Fruit fly (Drosophila melanogaster) whole organism, embryonic: ENCODE measurements around the gene Atg8b.

Source experiments
- Atf3 ChIP-seq: fragments of 200-800 bp; sonication (Bioruptor generic); optimal IDR thresholded peaks from 3 replicates; lab custom pipeline; 2016; ENCODE audit warnings: missing biosample characterization, missing genetic modification characterization
- Blimp-1 ChIP-seq: fragments of 200-800 bp; sonication (Bioruptor generic); optimal IDR thresholded peaks from 3 replicates; lab custom pipeline; 2018; ENCODE audit warnings: missing biosample characterization, missing genetic modification characterization, mild to moderate bottlenecking, moderate library complexity, missing genetic modification reagents
- CG1024 ChIP-seq: fragments of 200-800 bp; sonication (Bioruptor generic); IDR thresholded peaks from 2 replicates; pipeline ENCODE4 v1.3.6; 2022; ENCODE audit warnings: missing biosample characterization, missing genetic modification characterization
- CG10274 ChIP-seq: fragments of 200-800 bp; sonication (Bioruptor generic); optimal IDR thresholded peaks from 3 replicates; lab custom pipeline; 2017; ENCODE audit warnings: missing biosample characterization, mild to moderate bottlenecking, missing genetic modification characterization
- CG14014 ChIP-seq: fragments of 200-800 bp; sonication (Bioruptor generic); IDR thresholded peaks from 2 replicates; pipeline ENCODE4 v1.3.6; 2022; ENCODE audit warnings: missing biosample characterization, missing genetic modification characterization
- CG14667 ChIP-seq: fragments of 200-800 bp; sonication (Bioruptor generic); IDR thresholded peaks from 2 replicates; pipeline ENCODE4 v1.3.6; 2022; ENCODE audit warnings: missing biosample characterization, missing genetic modification characterization
- CG15479 ChIP-seq: fragments of 200-800 bp; sonication (Bioruptor generic); optimal IDR thresholded peaks from 3 replicates; lab custom pipeline; 2019; ENCODE audit warnings: missing biosample characterization, mild to moderate bottlenecking, missing genetic modification characterization, moderate library complexity
- CG15601 ChIP-seq: fragments of 200-800 bp; sonication (Bioruptor generic); optimal IDR thresholded peaks from 3 replicates; lab custom pipeline; 2019; ENCODE audit warnings: missing biosample characterization, mild to moderate bottlenecking, missing genetic modification characterization, moderate library complexity
- CG31388 ChIP-seq: fragments of 200-800 bp; sonication (Bioruptor generic); optimal IDR thresholded peaks from 2 replicates; lab custom pipeline; 2016; ENCODE audit warnings: missing biosample characterization, missing genetic modification characterization
- CG32767 ChIP-seq: fragments of 200-800 bp; sonication (Bioruptor generic); IDR thresholded peaks from 2 replicates; pipeline ENCODE4 v1.3.6; 2022; ENCODE audit warnings: missing biosample characterization, missing genetic modification characterization
- CG4360 ChIP-seq: fragments of 200-800 bp; sonication (Bioruptor generic); IDR thresholded peaks from 2 replicates; pipeline ENCODE4 v1.3.6; 2022; ENCODE audit warnings: missing biosample characterization, missing genetic modification characterization
- CG43689 ChIP-seq: fragments of 200-800 bp; sonication (Bioruptor generic); IDR thresholded peaks from 2 replicates; pipeline ENCODE4 v1.3.6; 2022; ENCODE audit warnings: missing biosample characterization, missing genetic modification characterization
- CG6765 ChIP-seq: fragments of 200-800 bp; sonication (Bioruptor generic); optimal IDR thresholded peaks from 3 replicates; lab custom pipeline; 2017; ENCODE audit warnings: missing biosample characterization, mild to moderate bottlenecking, missing genetic modification characterization
- CG7271 ChIP-seq: fragments of 200-800 bp; sonication (Bioruptor generic); optimal IDR thresholded peaks from 2 replicates; lab custom pipeline; 2018; ENCODE audit warnings: missing biosample characterization, mild to moderate bottlenecking, missing genetic modification characterization, moderate library complexity
- CG7928 ChIP-seq: fragments of 200-800 bp; sonication (Bioruptor generic); optimal IDR thresholded peaks from 2 replicates; lab custom pipeline; 2017; ENCODE audit warnings: missing biosample characterization, mild to moderate bottlenecking, missing genetic modification characterization
- CG8765 ChIP-seq: fragments of 200-800 bp; sonication (Bioruptor generic); IDR thresholded peaks from 2 replicates; pipeline ENCODE4 v1.3.6; 2022; ENCODE audit warnings: missing biosample characterization, missing genetic modification characterization
- CG9437 ChIP-seq: fragments of 200-800 bp; sonication (Bioruptor generic); optimal IDR thresholded peaks from 2 replicates; lab custom pipeline; 2018; ENCODE audit warnings: missing biosample characterization, mild to moderate bottlenecking, missing genetic modification characterization
- Dip3 ChIP-seq: fragments of 200-800 bp; sonication (Bioruptor generic); optimal IDR thresholded peaks from 3 replicates; lab custom pipeline; 2016; ENCODE audit warnings: missing biosample characterization, missing genetic modification characterization
- H2.0 ChIP-seq: fragments of 200-800 bp; sonication (Bioruptor generic); IDR thresholded peaks from 2 replicates; pipeline ENCODE4 v1.3.6; 2022; ENCODE audit warnings: missing biosample characterization, missing genetic modification characterization
- HHEX ChIP-seq: fragments of 200-800 bp; sonication (Bioruptor generic); optimal IDR thresholded peaks from 3 replicates; lab custom pipeline; 2017; ENCODE audit warnings: missing biosample characterization, mild to moderate bottlenecking, missing genetic modification characterization, missing genetic modification reagents
- HLHmδ ChIP-seq: fragments of 200-800 bp; sonication (Bioruptor generic); optimal IDR thresholded peaks from 2 replicates; lab custom pipeline; 2018; ENCODE audit warnings: missing biosample characterization, mild to moderate bottlenecking, missing genetic modification characterization, moderate library complexity
- Hand ChIP-seq: fragments of 200-800 bp; sonication (Bioruptor generic); optimal IDR thresholded peaks from 2 replicates; lab custom pipeline; 2017; ENCODE audit warnings: mild to moderate bottlenecking, missing biosample characterization, missing genetic modification reagents, missing genetic modification characterization
- Hr78 ChIP-seq, 2 experiments: fragments of 200-800 bp in 1 of 2; fragments of >200 bp in 1 of 2; sonication (Bioruptor generic) in 1 of 2; optimal IDR thresholded peaks; 2 replicates each; lab custom pipeline; 2017 to 2019; ENCODE audit warnings: missing biosample characterization in 2 of 2, missing genetic modification characterization in 2 of 2, mild to moderate bottlenecking in 1 of 2, moderate library complexity in 1 of 2
- MTF-1 ChIP-seq: fragments of 200-800 bp; sonication (Bioruptor generic); optimal IDR thresholded peaks from 2 replicates; lab custom pipeline; 2018; ENCODE audit warnings: missing biosample characterization, mild to moderate bottlenecking, missing genetic modification characterization, borderline replicate concordance
- Max ChIP-seq: fragments of 200-800 bp; sonication (Bioruptor generic); optimal IDR thresholded peaks from 2 replicates; lab custom pipeline; 2016; ENCODE audit warnings: missing biosample characterization, mild to moderate bottlenecking, missing genetic modification characterization
- NC2β ChIP-seq: fragments of 200-800 bp; sonication (Bioruptor generic); optimal IDR thresholded peaks from 2 replicates; lab custom pipeline; 2016; ENCODE audit warnings: missing biosample characterization, missing genetic modification characterization
- PHDP ChIP-seq: fragments of 200-800 bp; sonication (Bioruptor generic); optimal IDR thresholded peaks from 3 replicates; lab custom pipeline; 2018; ENCODE audit warnings: missing biosample characterization, mild to moderate bottlenecking, missing genetic modification characterization, moderate library complexity
- Poxn ChIP-seq: fragments of 200-800 bp; sonication (Bioruptor generic); IDR thresholded peaks from 2 replicates; pipeline ENCODE4 v1.3.6; 2022; ENCODE audit warnings: missing biosample characterization, missing genetic modification characterization
- Sin3A ChIP-seq: fragments of >200 bp; optimal IDR thresholded peaks from 2 replicates; lab custom pipeline; 2018
- Xrp1 ChIP-seq: fragments of 200-800 bp; sonication (Bioruptor generic); IDR thresholded peaks from 2 replicates; pipeline ENCODE4 v1.3.6; 2022; ENCODE audit warnings: missing biosample characterization, missing genetic modification characterization
- ap ChIP-seq: fragments of 200-800 bp; sonication (Bioruptor generic); IDR thresholded peaks from 2 replicates; pipeline ENCODE4 v1.3.6; 2022; ENCODE audit warnings: missing biosample characterization, missing genetic modification characterization
- crp ChIP-seq, 2 experiments: fragments of 200-800 bp; sonication (Bioruptor generic); optimal IDR thresholded peaks; 2 replicates in 1 of 2; 3 replicates in 1 of 2; lab custom pipeline; 2017; ENCODE audit warnings: missing biosample characterization in 2 of 2, missing genetic modification characterization in 2 of 2, mild to moderate bottlenecking in 1 of 2, moderate library complexity in 1 of 2
- dimm ChIP-seq: fragments of 200-800 bp; sonication (Bioruptor generic); IDR thresholded peaks from 2 replicates; pipeline ENCODE4 v1.3.6; 2022; ENCODE audit warnings: missing biosample characterization, missing genetic modification characterization
- esg ChIP-seq: fragments of 200-800 bp; sonication (Bioruptor generic); conservative IDR thresholded peaks from 2 replicates; pipeline ENCODE4 v1.3.6; 2022; ENCODE audit warnings: missing biosample characterization, missing genetic modification characterization
- fd64A ChIP-seq: fragments of 200-800 bp; sonication (Bioruptor generic); optimal IDR thresholded peaks from 3 replicates; lab custom pipeline; 2018; ENCODE audit warnings: missing biosample characterization, mild to moderate bottlenecking, missing genetic modification characterization
- gsb-n ChIP-seq: fragments of 200-800 bp; sonication (Bioruptor generic); optimal IDR thresholded peaks from 3 replicates; lab custom pipeline; 2018; ENCODE audit warnings: missing biosample characterization, mild to moderate bottlenecking, missing genetic modification characterization
- knrl ChIP-seq: fragments of 200-800 bp; sonication (Bioruptor generic); IDR thresholded peaks from 3 replicates; pipeline ENCODE4 v1.3.6; 2022; ENCODE audit warnings: missing biosample characterization, missing genetic modification characterization; ENCODE audit not compliant: partially characterized antibody
- lov ChIP-seq, 2 experiments: fragments of 200-800 bp in 1 of 2; fragments of >200 bp in 1 of 2; sonication (Bioruptor generic) in 1 of 2; IDR thresholded peaks in 1 of 2; optimal IDR thresholded peaks in 1 of 2; 2 replicates in 1 of 2; 3 replicates in 1 of 2; pipeline versions ENCODE4 v1.3.6 to Lab custom; 2017 to 2022; ENCODE audit warnings: missing biosample characterization in 1 of 2, missing genetic modification characterization in 1 of 2
- nom ChIP-seq: fragments of 200-800 bp; sonication (Bioruptor generic); optimal IDR thresholded peaks from 2 replicates; lab custom pipeline; 2017; ENCODE audit warnings: missing biosample characterization, missing genetic modification characterization, mild to moderate bottlenecking, moderate library complexity, missing genetic modification reagents
- pnt ChIP-seq: fragments of 200-800 bp; sonication (Bioruptor generic); optimal IDR thresholded peaks from 3 replicates; lab custom pipeline; 2016; ENCODE audit warnings: missing biosample characterization, missing genetic modification characterization
- prd ChIP-seq, 3 experiments: fragments of >200 bp in 2 of 3; fragments of 200-800 bp in 1 of 3; sonication (Bioruptor generic) in 1 of 3; optimal IDR thresholded peaks in 2 of 3; IDR thresholded peaks in 1 of 3; 2 replicates in 2 of 3; 3 replicates in 1 of 3; pipeline versions ENCODE4 v1.3.6 to Lab custom; 2017 to 2022; ENCODE audit warnings: missing biosample characterization in 1 of 3, missing genetic modification characterization in 1 of 3
- pros ChIP-seq: fragments of 200-800 bp; sonication (Bioruptor generic); optimal IDR thresholded peaks from 3 replicates; lab custom pipeline; 2019; ENCODE audit warnings: missing biosample characterization, mild to moderate bottlenecking, missing genetic modification characterization, moderate library complexity
- sim ChIP-seq: fragments of 200-800 bp; sonication (Bioruptor generic); IDR thresholded peaks from 2 replicates; pipeline ENCODE4 v1.3.6; 2022; ENCODE audit warnings: missing biosample characterization, missing genetic modification characterization
- sqz ChIP-seq: fragments of 200-800 bp; sonication (Bioruptor generic); optimal IDR thresholded peaks from 3 replicates; lab custom pipeline; 2018; ENCODE audit warnings: missing biosample characterization, mild to moderate bottlenecking, missing genetic modification characterization
- trh ChIP-seq: fragments of 200-800 bp; sonication (Bioruptor generic); optimal IDR thresholded peaks from 2 replicates; lab custom pipeline; 2016; ENCODE audit warnings: missing biosample characterization, missing genetic modification characterization
- ttk ChIP-seq: fragments of 200-800 bp; sonication (Bioruptor generic); IDR thresholded peaks from 2 replicates; pipeline ENCODE4 v2.1.2; 2022; ENCODE audit warnings: missing biosample characterization, missing genetic modification characterization
- wek ChIP-seq: fragments of 200-800 bp; sonication (Bioruptor generic); optimal IDR thresholded peaks from 3 replicates; lab custom pipeline; 2018; ENCODE audit warnings: missing biosample characterization, mild to moderate bottlenecking, missing genetic modification characterization, moderate library complexity
- zfh2 ChIP-seq: fragments of 200-800 bp; sonication (Bioruptor generic); optimal IDR thresholded peaks from 2 replicates; lab custom pipeline; 2016; ENCODE audit warnings: missing biosample characterization, missing genetic modification characterization

Gene Atg8b

DNA sequence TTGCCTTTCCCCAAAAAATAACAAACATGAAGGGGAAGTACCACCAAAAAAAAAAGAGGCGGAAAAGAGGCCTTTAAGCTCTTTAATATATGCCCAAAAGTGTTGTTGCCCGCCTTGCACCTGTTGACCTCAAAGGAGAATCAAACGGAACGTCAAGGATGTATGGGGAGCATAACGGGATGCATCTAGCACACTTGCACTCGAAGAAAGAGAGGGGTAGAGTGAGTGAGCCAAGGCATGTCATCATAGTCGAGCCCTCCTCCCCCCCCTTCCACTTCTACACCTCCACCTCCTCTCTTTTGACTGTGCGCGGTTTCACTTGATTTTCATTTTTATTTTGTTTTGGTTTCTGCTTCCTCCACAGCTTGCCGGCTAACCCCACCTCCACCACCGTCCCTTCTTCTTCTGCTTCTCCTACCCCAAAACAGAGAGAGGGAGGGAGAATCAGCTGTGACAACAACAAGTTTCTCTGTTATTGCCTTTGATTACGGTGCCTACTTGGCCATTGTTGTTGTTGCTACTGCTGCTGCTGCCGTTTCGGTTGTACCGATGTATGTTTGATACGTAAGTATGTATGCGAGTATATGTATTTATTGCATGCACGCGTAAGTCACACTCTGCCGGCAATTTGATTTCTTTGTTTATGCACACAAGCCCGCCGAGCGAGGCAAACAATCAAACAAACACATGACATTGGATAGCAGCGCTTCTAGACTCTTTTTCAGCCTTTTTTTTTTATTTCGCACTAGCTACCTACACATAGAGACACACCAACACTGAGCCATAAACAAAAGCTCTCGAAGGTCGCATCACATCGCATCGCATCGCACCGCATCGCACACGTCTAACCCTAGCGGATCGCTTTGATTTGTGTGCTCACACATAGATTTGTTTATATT is 12.0 kb downstream of the Atg8b start (continued):
- TF ChIP-seq prd (optimal IDR thresholded peaks at IDR 0.05; lab: Kevin White, UChicago) (no peak), prd (GFP tag; IDR thresholded peaks at IDR 0.05; lab: Robert Waterston, UW) (no peak), CG15601 (tag; lab: Kevin White, UChicago) (no peak), CG10274 (GFP tag; lab: Kevin White, UChicago) (no peak), Max (no peak), HHEX (GFP tag; lab: Kevin White, UChicago) (no peak), Hr78 (GFP tag; optimal IDR thresholded peaks at IDR 0.05; lab: Kevin White, UChicago) (no peak), NC2β (GFP tag; lab: Kevin White, UChicago) (no peak), knrl (GFP tag; lab: Robert Waterston, UW) (no peak), pnt (no peak), Blimp-1 (peak; percentile 46), nom (GFP tag; lab: Kevin White, UChicago) (peak; percentile 48), lov (optimal IDR thresholded peaks at IDR 0.05; lab: Kevin White, UChicago) (no peak), lov (GFP tag; IDR thresholded peaks at IDR 0.05; lab: Robert Waterston, UW) (no peak), Sin3A (no peak), PHDP (tag; lab: Kevin White, UChicago) (no peak), CG7928 (GFP tag; lab: Kevin White, UChicago) (no peak), dimm (GFP tag; lab: Robert Waterston, UW) (no peak), Hand (GFP tag; lab: Kevin White, UChicago) (no peak), MTF-1 (no peak), CG9437 (no peak), Dip3 (GFP tag; lab: Kevin White, UChicago) (no peak), fd64A (GFP tag; lab: Kevin White, UChicago) (no peak), crp (GFP tag; optimal IDR thresholded peaks at IDR 0.05; lab: Kevin White, UChicago) (peak in 1 of 2 experiments; percentile 72), CG14667 (no peak), CG32767 (GFP tag; lab: Robert Waterston, UW) (0 out of 2 replicates have a peak, but pooled peaks have one; percentile 7), CG8765 (GFP tag; lab: Robert Waterston, UW) (no peak), CG14014 (GFP tag; lab: Robert Waterston, UW) (no peak), CG31388 (GFP tag; lab: Kevin White, UChicago) (no peak), CG1024 (no peak), trh (no peak), sim (GFP tag; lab: Robert Waterston, UW) (peak; percentile 13; the same call in 1 of the 2 replicates), CG4360 (GFP tag; lab: Robert Waterston, UW) (peak; percentile 97), Xrp1 (peak; percentile 15; the same call in 1 of the 2 replicates), CG7271 (no peak), ap (GFP tag; lab: Robert Waterston, UW) (no peak), HLHmδ (no peak), esg (GFP tag; lab: Robert Waterston, UW) (no peak), CG15479 (no peak), Poxn (no peak), H2.0 (GFP tag; lab: Robert Waterston, UW) (no peak), wek (no peak), CG43689 (GFP tag; lab: Robert Waterston, UW) (no peak), ttk (GFP tag; lab: Robert Waterston, UW) (no peak), gsb-n (peak; percentile 18), CG6765 (no peak), Atf3 (no peak), zfh2 (GFP tag; lab: Kevin White, UChicago) (no peak), pros (GFP tag; lab: Kevin White, UChicago) (peak; percentile 83), sqz (GFP tag; lab: Kevin White, UChicago) (peak; percentile 34)
